Fruit fly (Drosophila melanogaster) whole organism, adult: Measurements from ENCODE around the gene Pif1B.

Experiments
- CG11617 ChIP-seq: fragments of 200-800 bp; sonication (Bioruptor generic); optimal IDR thresholded peaks from 2 replicates; lab custom pipeline; 2017; ENCODE audit warnings: mild to moderate bottlenecking, missing biosample characterization, missing genetic modification reagents, missing genetic modification characterization
- CG12768 ChIP-seq: fragments of 200-800 bp; sonication (Bioruptor generic); optimal IDR thresholded peaks from 2 replicates; lab custom pipeline; 2017; ENCODE audit warnings: missing biosample characterization, missing genetic modification characterization, mild to moderate bottlenecking, moderate library complexity, missing genetic modification reagents
- CG14711 ChIP-seq: fragments of 200-800 bp; sonication (Bioruptor generic); optimal IDR thresholded peaks from 2 replicates; lab custom pipeline; 2018; ENCODE audit warnings: missing biosample characterization, mild to moderate bottlenecking, missing genetic modification characterization, moderate library complexity
- CG1620 ChIP-seq: fragments of 200-800 bp; sonication (Bioruptor generic); optimal IDR thresholded peaks from 2 replicates; lab custom pipeline; 2016; ENCODE audit warnings: missing biosample characterization, missing genetic modification characterization
- CG33017 ChIP-seq: fragments of 200-800 bp; sonication (Bioruptor generic); optimal IDR thresholded peaks from 2 replicates; lab custom pipeline; 2018; ENCODE audit warnings: missing biosample characterization, mild to moderate bottlenecking, missing genetic modification characterization, moderate library complexity
- CG5204 ChIP-seq: fragments of 200-800 bp; sonication (Bioruptor generic); optimal IDR thresholded peaks from 2 replicates; lab custom pipeline; 2016; ENCODE audit warnings: missing biosample characterization, missing genetic modification characterization
- CG7045 ChIP-seq: fragments of 200-800 bp; sonication (Bioruptor generic); optimal IDR thresholded peaks from 2 replicates; lab custom pipeline; 2017; ENCODE audit warnings: missing biosample characterization, mild to moderate bottlenecking, missing genetic modification characterization
- CG7101 ChIP-seq: fragments of 200-800 bp; sonication (Bioruptor generic); optimal IDR thresholded peaks from 2 replicates; lab custom pipeline; 2018; ENCODE audit warnings: missing biosample characterization, mild to moderate bottlenecking, missing genetic modification characterization, moderate library complexity
- Clk ChIP-seq: fragments of 200-800 bp; sonication (Bioruptor generic); optimal IDR thresholded peaks from 2 replicates; lab custom pipeline; 2017; ENCODE audit warnings: missing biosample characterization, missing genetic modification characterization
- Crg-1 ChIP-seq: fragments of 200-800 bp; sonication (Bioruptor generic); optimal IDR thresholded peaks from 2 replicates; lab custom pipeline; 2016; ENCODE audit warnings: missing biosample characterization, missing genetic modification characterization
- Hr96 ChIP-seq: fragments of 200-800 bp; sonication (Bioruptor generic); optimal IDR thresholded peaks from 2 replicates; lab custom pipeline; 2016; ENCODE audit warnings: missing biosample characterization, missing genetic modification characterization
- Mnt ChIP-seq: fragments of 200-800 bp; sonication (Bioruptor generic); optimal IDR thresholded peaks from 2 replicates; lab custom pipeline; 2016; ENCODE audit warnings: missing biosample characterization, mild to moderate bottlenecking, missing genetic modification characterization
- bab1 ChIP-seq: fragments of 200-800 bp; sonication (Bioruptor generic); optimal IDR thresholded peaks from 3 replicates; lab custom pipeline; 2019; ENCODE audit warnings: missing biosample characterization, mild to moderate bottlenecking, missing genetic modification characterization, moderate library complexity
- cic ChIP-seq: fragments of 200-800 bp; sonication (Bioruptor generic); optimal IDR thresholded peaks from 2 replicates; lab custom pipeline; 2017; ENCODE audit warnings: missing biosample characterization, mild to moderate bottlenecking, missing genetic modification characterization, moderate library complexity
- cnc ChIP-seq, 2 experiments: fragments of >200 bp; optimal IDR thresholded peaks; 2 replicates each; lab custom pipeline; 2017
- kay ChIP-seq: fragments of 200-800 bp; sonication (Bioruptor generic); peaks from one replicate; lab custom pipeline; 2016; ENCODE audit warnings: missing biosample characterization, missing genetic modification characterization, borderline replicate concordance
- ovo ChIP-seq: fragments of 200-800 bp; sonication (Bioruptor generic); optimal IDR thresholded peaks from 2 replicates; lab custom pipeline; 2016; ENCODE audit warnings: missing biosample characterization, missing genetic modification characterization
- pad ChIP-seq: fragments of 200-800 bp; sonication (Bioruptor generic); optimal IDR thresholded peaks from 3 replicates; lab custom pipeline; 2017; ENCODE audit warnings: missing biosample characterization, missing genetic modification characterization, mild to moderate bottlenecking, moderate library complexity, missing genetic modification reagents
- tj ChIP-seq: fragments of 200-800 bp; sonication (Bioruptor generic); optimal IDR thresholded peaks from 3 replicates; lab custom pipeline; 2017; ENCODE audit warnings: missing biosample characterization, mild to moderate bottlenecking, missing genetic modification characterization, moderate library complexity
- toe ChIP-seq: fragments of 200-800 bp; sonication (Bioruptor generic); optimal IDR thresholded peaks from 2 replicates; lab custom pipeline; 2016; ENCODE audit warnings: missing biosample characterization, missing genetic modification characterization

Pif1B gene

DNA sequence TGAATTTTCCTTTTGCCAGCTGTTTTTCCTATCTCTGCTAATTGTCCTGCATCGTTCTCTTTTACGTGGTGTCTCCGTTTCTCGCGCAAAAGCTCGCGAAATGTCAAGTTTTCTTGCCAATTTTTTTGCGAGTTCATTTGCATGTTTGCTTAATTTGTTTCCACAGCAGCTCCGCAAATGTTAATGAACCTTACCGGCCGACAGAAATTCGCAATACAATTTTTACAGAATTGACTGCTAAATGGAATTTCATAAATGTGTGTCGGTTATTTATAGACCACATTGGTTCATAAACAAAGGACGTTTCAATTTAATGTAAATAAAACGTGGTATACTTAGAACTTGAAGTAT lies 52.2 kb downstream of the Pif1B start:
- TF ChIP-seq pad: no peak

DNA sequence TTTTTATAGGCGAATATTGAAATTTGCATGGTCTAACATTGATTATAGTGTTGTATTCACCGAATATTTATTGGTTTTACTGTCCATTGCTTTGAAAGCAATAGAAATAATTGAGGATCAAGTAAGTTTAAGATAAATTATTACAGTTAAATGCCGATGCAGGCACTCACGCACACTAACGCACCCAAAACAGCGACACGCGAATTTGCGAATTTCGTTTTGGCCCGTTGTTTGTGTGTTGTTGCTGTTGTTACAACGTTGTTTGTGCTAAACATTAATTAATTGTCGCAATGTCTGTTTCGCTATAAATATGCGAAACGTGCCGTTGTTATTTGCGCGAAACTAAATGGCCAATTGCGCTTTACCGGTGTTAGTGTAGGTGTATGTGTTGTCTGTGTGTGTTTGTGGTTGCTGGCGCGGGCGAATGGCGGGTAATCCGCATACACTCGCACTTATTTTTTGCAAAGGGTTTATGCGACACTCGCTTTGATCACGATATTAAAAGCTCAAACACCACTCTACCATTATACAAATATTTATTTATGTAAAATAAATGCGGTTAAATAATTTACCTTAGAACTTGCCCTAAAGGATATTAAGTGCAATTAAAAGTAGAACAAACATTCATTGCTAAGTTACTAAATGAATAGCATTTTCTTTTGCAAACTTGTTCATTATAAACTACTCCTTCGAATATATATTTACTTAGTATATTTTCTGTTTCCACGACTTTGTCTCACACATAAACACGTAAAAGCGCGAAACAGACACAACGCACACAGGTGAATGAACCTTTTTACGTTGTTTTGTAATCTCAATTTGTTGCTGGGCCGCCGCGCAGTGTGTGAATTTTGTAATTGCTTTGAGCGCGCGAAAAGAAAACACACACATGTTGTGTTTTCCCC lies 52.9 kb downstream of the Pif1B start:
- peak; percentile 58 for TF ChIP-seq pad
- peak; percentile 31 for TF ChIP-seq cic (GFP tag; lab: Kevin White, UChicago)
- TF ChIP-seq CG12768 (GFP tag; lab: Kevin White, UChicago): peak; percentile 82
- TF ChIP-seq Clk (GFP tag; lab: Kevin White, UChicago): peak; percentile 69
- peak; percentile 70 for TF ChIP-seq tj (GFP tag; lab: Kevin White, UChicago)
- TF ChIP-seq toe (GFP tag; lab: Kevin White, UChicago): peak; percentile 45
- peak; percentile 85 for TF ChIP-seq CG11617 (GFP tag; lab: Kevin White, UChicago)
- peak; percentile 28 for TF ChIP-seq Mnt
- TF ChIP-seq Hr96: peak; percentile 20
- TF ChIP-seq CG5204 (GFP tag; lab: Kevin White, UChicago): peak; percentile 64
- TF ChIP-seq kay: peak; percentile 83
- peak; percentile 85 for TF ChIP-seq CG7101 (tag; lab: Kevin White, UChicago)
- TF ChIP-seq bab1 (GFP tag; lab: Kevin White, UChicago): peak; percentile 87
- peak; percentile 79 for TF ChIP-seq CG14711 (tag; lab: Kevin White, UChicago)
- peak; percentile 92 for TF ChIP-seq CG33017
- peak; percentile 84 for TF ChIP-seq CG7045 (GFP tag; lab: Kevin White, UChicago)
- peak; percentile 45 for TF ChIP-seq ovo (GFP tag; lab: Kevin White, UChicago)
- peak; percentile 42 for TF ChIP-seq Crg-1 (GFP tag; lab: Kevin White, UChicago)
- TF ChIP-seq cnc (optimal IDR thresholded peaks at IDR 0.05; lab: Kevin White, UChicago): no peak
- peak; percentile 6 for TF ChIP-seq CG1620

dm6 chr3R:8747134-8747870 lies 53.7 kb downstream of the Pif1B start, which contains the start of the genes CG9801 and Nasp:
Gene CG9801 (minus strand): TSS chr3R:8747675.
Gene Nasp (plus strand): TSS chr3R:8747798.
- TF ChIP-seq CG12768 (GFP tag; lab: Kevin White, UChicago) (peak; percentile 38), Mnt (peak; percentile 19), Crg-1 (GFP tag; lab: Kevin White, UChicago) (peak; percentile 42), bab1 (GFP tag; lab: Kevin White, UChicago) (peak; percentile 57), CG7045 (GFP tag; lab: Kevin White, UChicago) (no peak), Clk (GFP tag; lab: Kevin White, UChicago) (no peak), pad (peak; percentile 18), tj (GFP tag; lab: Kevin White, UChicago) (no peak), cic (GFP tag; lab: Kevin White, UChicago) (no peak), cnc (optimal IDR thresholded peaks at IDR 0.05; lab: Kevin White, UChicago) (no peak), CG7101 (tag; lab: Kevin White, UChicago) (peak; percentile 30), CG33017 (no peak), CG11617 (GFP tag; lab: Kevin White, UChicago) (no peak), ovo (GFP tag; lab: Kevin White, UChicago) (no peak), Hr96 (no peak), kay (no peak), CG5204 (GFP tag; lab: Kevin White, UChicago) (no peak), CG14711 (tag; lab: Kevin White, UChicago) (peak; percentile 9), CG1620 (peak; percentile 28), toe (GFP tag; lab: Kevin White, UChicago) (no peak)

- TF ChIP-seq toe (GFP tag; lab: Kevin White, UChicago): no peak
- no peak for TF ChIP-seq CG12768 (GFP tag; lab: Kevin White, UChicago)
- TF ChIP-seq Clk (GFP tag; lab: Kevin White, UChicago): no peak
- TF ChIP-seq CG1620: no peak
- TF ChIP-seq CG14711 (tag; lab: Kevin White, UChicago): peak; percentile 54
- TF ChIP-seq CG5204 (GFP tag; lab: Kevin White, UChicago): peak; percentile 38
- TF ChIP-seq ovo (GFP tag; lab: Kevin White, UChicago): peak; percentile 47
- TF ChIP-seq pad: no peak
- TF ChIP-seq cic (GFP tag; lab: Kevin White, UChicago): no peak
- TF ChIP-seq CG11617 (GFP tag; lab: Kevin White, UChicago): no peak
- TF ChIP-seq Crg-1 (GFP tag; lab: Kevin White, UChicago): no peak
- no peak for TF ChIP-seq kay
- TF ChIP-seq CG7101 (tag; lab: Kevin White, UChicago): peak; percentile 34
- TF ChIP-seq Hr96: no peak
- TF ChIP-seq Mnt: no peak
- TF ChIP-seq CG7045 (GFP tag; lab: Kevin White, UChicago): no peak
- TF ChIP-seq cnc (optimal IDR thresholded peaks at IDR 0.05; lab: Kevin White, UChicago): no peak
- TF ChIP-seq CG33017: peak; percentile 63
- peak; percentile 73 for TF ChIP-seq bab1 (GFP tag; lab: Kevin White, UChicago)
- TF ChIP-seq tj (GFP tag; lab: Kevin White, UChicago): no peak
Measured at dm6 chr3R:8746354-8746753, 54.6 kb downstream of the Pif1B start.

DNA sequence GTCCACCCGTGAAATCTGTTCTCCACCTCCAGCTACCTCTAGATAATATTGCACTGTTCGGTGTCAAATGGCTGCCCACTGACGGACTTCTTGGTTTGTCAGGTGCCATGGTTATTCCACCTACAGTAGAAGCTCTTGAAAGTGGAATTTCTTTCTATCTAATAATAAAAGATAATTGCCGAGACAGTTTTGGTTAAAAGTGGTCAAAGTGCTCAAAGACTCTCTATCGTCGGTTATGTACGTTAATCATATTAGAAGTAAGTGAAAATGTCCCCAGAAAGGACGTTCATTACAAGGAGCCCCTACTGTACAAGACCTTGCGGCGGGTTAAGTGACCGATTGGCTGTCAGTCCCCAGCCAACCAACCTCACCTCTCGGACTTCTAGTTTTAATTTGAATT lies 56.8 kb downstream of the Pif1B start:
- no peak for TF ChIP-seq CG11617 (GFP tag; lab: Kevin White, UChicago)
- no peak for TF ChIP-seq CG1620
- TF ChIP-seq Clk (GFP tag; lab: Kevin White, UChicago): no peak
- TF ChIP-seq CG14711 (tag; lab: Kevin White, UChicago): no peak
- no peak for TF ChIP-seq toe (GFP tag; lab: Kevin White, UChicago)
- no peak for TF ChIP-seq cic (GFP tag; lab: Kevin White, UChicago)
- peak; percentile 22 for TF ChIP-seq CG12768 (GFP tag; lab: Kevin White, UChicago)
- TF ChIP-seq CG7101 (tag; lab: Kevin White, UChicago): peak; percentile 22
- no peak for TF ChIP-seq CG7045 (GFP tag; lab: Kevin White, UChicago)
- no peak for TF ChIP-seq pad
- TF ChIP-seq ovo (GFP tag; lab: Kevin White, UChicago): no peak
- no peak for TF ChIP-seq CG33017
- no peak for TF ChIP-seq CG5204 (GFP tag; lab: Kevin White, UChicago)
- peak; percentile 3 for TF ChIP-seq Mnt
- peak; percentile 20 for TF ChIP-seq Hr96
- TF ChIP-seq Crg-1 (GFP tag; lab: Kevin White, UChicago): no peak
- TF ChIP-seq tj (GFP tag; lab: Kevin White, UChicago): no peak
- peak; percentile 66 for TF ChIP-seq bab1 (GFP tag; lab: Kevin White, UChicago)
- no peak for TF ChIP-seq cnc (optimal IDR thresholded peaks at IDR 0.05; lab: Kevin White, UChicago)
- TF ChIP-seq kay: no peak
